Worm (Caenorhabditis elegans) whole organism, young adult: ENCODE data around the gene C16C8.17.

Source experiments
- B0261.1 ChIP-seq: sonication (generic microtip); optimal IDR thresholded peaks from 2 replicates; lab custom pipeline; 2016; ENCODE audit warnings: mild to moderate bottlenecking, missing genetic modification characterization, moderate library complexity, missing compliant biosample characterization
- F10E7.11 ChIP-seq: sonication (generic microtip); optimal IDR thresholded peaks from 2 replicates; lab custom pipeline; 2017; ENCODE audit warnings: mild to moderate bottlenecking, missing genetic modification characterization, moderate library complexity, missing compliant biosample characterization
- F33H1.4 ChIP-seq: fragments of 200-800 bp; sonication (Bioruptor generic); IDR thresholded peaks from 2 replicates; pipeline ENCODE4 v1.3.6; 2022; ENCODE audit warnings: missing genetic modification reagents, missing genetic modification characterization, missing compliant biosample characterization
- F49E8.2 ChIP-seq: sonication (generic microtip); optimal IDR thresholded peaks from 3 replicates; lab custom pipeline; 2017; ENCODE audit warnings: missing genetic modification characterization, mild to moderate bottlenecking, missing compliant biosample characterization, antibody characterized with exemption, moderate library complexity; ENCODE audit not compliant: insufficient read depth
- F52B5.7 ChIP-seq: sonication (generic microtip); optimal IDR thresholded peaks from 2 replicates; lab custom pipeline; 2016; ENCODE audit warnings: mild to moderate bottlenecking, missing genetic modification characterization, missing compliant biosample characterization
- F57A8.1 ChIP-seq: fragments of 200-800 bp; sonication (Bioruptor generic); optimal IDR thresholded peaks from 2 replicates; lab custom pipeline; 2018; ENCODE audit warnings: mild to moderate bottlenecking, missing genetic modification characterization, moderate library complexity, missing compliant biosample characterization
- F57C9.4 ChIP-seq: sonication (generic microtip); optimal IDR thresholded peaks from 2 replicates; lab custom pipeline; 2017; ENCODE audit warnings: mild to moderate bottlenecking, missing genetic modification characterization, missing compliant biosample characterization
- K12H6.12 ChIP-seq: fragments of 200-800 bp; sonication (Bioruptor generic); optimal IDR thresholded peaks from 2 replicates; lab custom pipeline; 2018; ENCODE audit warnings: mild to moderate bottlenecking, missing genetic modification characterization, missing compliant biosample characterization
- T07F8.4 ChIP-seq: sonication (generic microtip); optimal IDR thresholded peaks from 2 replicates; lab custom pipeline; 2016; ENCODE audit warnings: mild to moderate bottlenecking, missing genetic modification characterization, moderate library complexity, missing compliant biosample characterization
- Y53F4B.3 ChIP-seq: fragments of 200-800 bp; sonication (Bioruptor generic); IDR thresholded peaks from 2 replicates; pipeline ENCODE4 v1.3.6; 2022; ENCODE audit warnings: missing genetic modification reagents, missing genetic modification characterization, missing compliant biosample characterization
- ama-1 ChIP-seq, 3 experiments: fragments of 150-350 bp in 1 of 3; sonication (generic microtip) in 2 of 3; optimal IDR thresholded peaks; 2 replicates each; lab custom pipeline; 2014 to 2018; ENCODE audit warnings: missing biosample characterization in 2 of 3, missing genetic modification characterization in 2 of 3, missing genetic modification reagents in 2 of 3
- aptf-2 ChIP-seq: fragments of 200-800 bp; sonication (Bioruptor generic); conservative IDR thresholded peaks from 2 replicates; pipeline ENCODE4 v1.3.6; 2022; ENCODE audit warnings: missing genetic modification reagents, missing genetic modification characterization, missing compliant biosample characterization
- aptf-3 ChIP-seq: fragments of 200-800 bp; sonication (Bioruptor generic); IDR thresholded peaks from 2 replicates; pipeline ENCODE4 v1.3.6; 2022; ENCODE audit warnings: missing genetic modification characterization, missing compliant biosample characterization
- athp-1 ChIP-seq: sonication (generic microtip); optimal IDR thresholded peaks from 2 replicates; lab custom pipeline; 2017; ENCODE audit warnings: mild to moderate bottlenecking, missing genetic modification characterization, missing compliant biosample characterization
- bed-2 ChIP-seq: fragments of 200-800 bp; sonication (Bioruptor generic); IDR thresholded peaks from 2 replicates; pipeline ENCODE4 v1.3.6; 2022; ENCODE audit warnings: missing genetic modification reagents, missing genetic modification characterization, missing compliant biosample characterization
- ccch-3 ChIP-seq: fragments of 200-800 bp; sonication (Bioruptor generic); optimal IDR thresholded peaks from 2 replicates; lab custom pipeline; 2018; ENCODE audit warnings: mild to moderate bottlenecking, missing genetic modification characterization, missing compliant biosample characterization
- chd-7 ChIP-seq: sonication (generic microtip); optimal IDR thresholded peaks from 2 replicates; lab custom pipeline; 2016; ENCODE audit warnings: mild to moderate bottlenecking, missing genetic modification characterization, moderate library complexity, missing compliant biosample characterization
- egrh-3 ChIP-seq: fragments of 200-800 bp; sonication (Bioruptor generic); IDR thresholded peaks from 2 replicates; pipeline ENCODE4 v1.3.6; 2022; ENCODE audit warnings: missing genetic modification reagents, missing genetic modification characterization, missing compliant biosample characterization
- fkh-3 ChIP-seq: sonication (generic microtip); optimal IDR thresholded peaks from 2 replicates; lab custom pipeline; 2016; ENCODE audit warnings: mild to moderate bottlenecking, missing genetic modification characterization, missing compliant biosample characterization
- hlh-12 ChIP-seq: sonication (generic microtip); optimal IDR thresholded peaks from 2 replicates; lab custom pipeline; 2016; ENCODE audit warnings: missing genetic modification characterization, missing compliant biosample characterization
- hsf-1 ChIP-seq: fragments of 200-800 bp; sonication (Bioruptor generic); IDR thresholded peaks from 2 replicates; pipeline ENCODE4 v1.3.6; 2022; ENCODE audit warnings: missing genetic modification reagents, missing genetic modification characterization, missing compliant biosample characterization
- lag-1 ChIP-seq: fragments of 200-800 bp; sonication (Bioruptor generic); IDR thresholded peaks from 2 replicates; pipeline ENCODE4 v1.3.6; 2022; ENCODE audit warnings: missing genetic modification reagents, missing genetic modification characterization, missing compliant biosample characterization
- let-526 ChIP-seq: fragments of 200-800 bp; sonication (Bioruptor generic); IDR thresholded peaks from 2 replicates; pipeline ENCODE4 v1.3.6; 2022; ENCODE audit warnings: missing genetic modification reagents, missing genetic modification characterization, missing compliant biosample characterization
- lsl-1 ChIP-seq: fragments of 200-800 bp; sonication (Bioruptor generic); optimal IDR thresholded peaks from 2 replicates; lab custom pipeline; 2018; ENCODE audit warnings: mild to moderate bottlenecking, missing genetic modification characterization, moderate library complexity, missing compliant biosample characterization
- lsy-27 ChIP-seq: sonication (generic microtip); optimal IDR thresholded peaks from 2 replicates; lab custom pipeline; 2017; ENCODE audit warnings: missing genetic modification characterization, mild to moderate bottlenecking, missing compliant biosample characterization, antibody characterized with exemption, missing genotype, borderline replicate concordance; ENCODE audit not compliant: insufficient read depth
- madf-3 ChIP-seq: fragments of 200-800 bp; sonication (Bioruptor generic); IDR thresholded peaks from 2 replicates; pipeline ENCODE4 v1.3.6; 2022; ENCODE audit warnings: missing genetic modification reagents, missing genetic modification characterization, missing compliant biosample characterization
- madf-6 ChIP-seq: fragments of 200-800 bp; sonication (Bioruptor generic); IDR thresholded peaks from 2 replicates; pipeline ENCODE4 v1.3.6; 2022; ENCODE audit warnings: missing genetic modification reagents, missing genetic modification characterization, missing compliant biosample characterization
- mel-28 ChIP-seq: sonication (generic microtip); optimal IDR thresholded peaks from 2 replicates; lab custom pipeline; 2016; ENCODE audit warnings: borderline replicate concordance, mild to moderate bottlenecking, missing genetic modification characterization, missing compliant biosample characterization
- nhr-179 ChIP-seq: sonication (generic microtip); optimal IDR thresholded peaks from 2 replicates; lab custom pipeline; 2016; ENCODE audit warnings: mild to moderate bottlenecking, missing genetic modification characterization, missing compliant biosample characterization
- sea-2 ChIP-seq: fragments of 200-800 bp; sonication (Bioruptor generic); IDR thresholded peaks from 2 replicates; pipeline ENCODE4 v1.3.6; 2022; ENCODE audit warnings: missing genetic modification characterization, missing compliant biosample characterization
- snpc-3.4 ChIP-seq: sonication (generic microtip); optimal IDR thresholded peaks from 2 replicates; lab custom pipeline; 2017; ENCODE audit warnings: missing genetic modification characterization, mild to moderate bottlenecking, missing compliant biosample characterization, antibody characterized with exemption, moderate library complexity, missing genotype, missing genetic modification reagents
- somi-1 ChIP-seq: fragments of 200-800 bp; sonication (Bioruptor generic); optimal IDR thresholded peaks from 2 replicates; lab custom pipeline; 2018; ENCODE audit warnings: mild to moderate bottlenecking, missing genetic modification characterization, missing compliant biosample characterization
- ztf-22 ChIP-seq: fragments of 200-800 bp; sonication (Bioruptor generic); optimal IDR thresholded peaks from 2 replicates; lab custom pipeline; 2018; ENCODE audit warnings: mild to moderate bottlenecking, missing genetic modification characterization, moderate library complexity, missing compliant biosample characterization
- ztf-6 ChIP-seq: fragments of 200-800 bp; sonication (Bioruptor generic); IDR thresholded peaks from 2 replicates; pipeline ENCODE4 v1.3.6; 2022; ENCODE audit warnings: missing genetic modification reagents, missing genetic modification characterization, missing compliant biosample characterization

Gene C16C8.17

DNA sequence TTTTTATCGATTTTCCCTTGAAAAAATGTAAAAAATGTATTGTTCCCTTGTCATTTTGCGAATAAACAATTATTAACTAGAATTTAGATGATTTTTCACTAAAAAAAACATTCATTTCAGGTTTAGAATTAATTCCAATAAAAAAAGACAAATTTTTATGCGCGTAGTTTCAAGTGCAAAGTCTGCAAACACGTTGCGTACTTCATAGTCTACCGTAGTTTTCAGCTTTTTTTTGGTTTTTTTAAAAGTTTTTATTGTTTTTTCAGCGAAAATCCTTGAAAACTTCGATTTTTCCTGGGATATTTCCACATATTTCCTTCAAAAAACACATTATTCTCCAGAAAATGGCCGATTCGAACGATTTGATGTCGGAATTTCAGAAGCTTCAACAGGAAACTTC is 12.9 kb downstream of the C16C8.17 start, which contains the start of gene C16C8.11 (continued):
- no peak for TF ChIP-seq F52B5.7 (tag; lab: Kevin White, UChicago)
- no peak for TF ChIP-seq lsy-27 (tag; lab: Kevin White, UChicago)
- TF ChIP-seq bed-2, result no peak
- TF ChIP-seq somi-1 (GFP tag; lab: Kevin White, UChicago), result no peak
- TF ChIP-seq nhr-179 (tag; lab: Kevin White, UChicago), result no peak
- TF ChIP-seq lsl-1 (GFP tag; lab: Kevin White, UChicago), result peak; percentile 80
- no peak for TF ChIP-seq aptf-3 (GFP tag; lab: Robert Waterston, UW)
- TF ChIP-seq B0261.1 (tag; lab: Kevin White, UChicago), result no peak
- TF ChIP-seq F10E7.11 (tag; lab: Kevin White, UChicago), result no peak
- TF ChIP-seq F49E8.2 (tag; lab: Kevin White, UChicago), result no peak
- no peak for TF ChIP-seq hlh-12 (tag; lab: Kevin White, UChicago)
- no peak for TF ChIP-seq mel-28 (tag; lab: Kevin White, UChicago)
- no peak for TF ChIP-seq lag-1 (GFP tag; lab: Robert Waterston, UW)
- no peak for TF ChIP-seq ztf-6 (GFP tag; lab: Robert Waterston, UW)
- TF ChIP-seq sea-2 (GFP tag; lab: Robert Waterston, UW), result no peak
- TF ChIP-seq let-526 (GFP tag; lab: Robert Waterston, UW), result no peak
- TF ChIP-seq F57C9.4, result no peak
- 0 out of 2 replicates have a peak, but pooled peaks have one; percentile 25 for TF ChIP-seq F33H1.4
- TF ChIP-seq ztf-22 (GFP tag; lab: Kevin White, UChicago), result no peak
- TF ChIP-seq Y53F4B.3, result no peak
- TF ChIP-seq madf-6 (GFP tag; lab: Robert Waterston, UW), result peak; percentile 51; the same call in 1 of the 2 replicates
- TF ChIP-seq snpc-3.4 (tag; lab: Kevin White, UChicago), result no peak
- TF ChIP-seq aptf-2, result no peak
- TF ChIP-seq athp-1 (tag; lab: Kevin White, UChicago), result peak; percentile 20

DNA sequence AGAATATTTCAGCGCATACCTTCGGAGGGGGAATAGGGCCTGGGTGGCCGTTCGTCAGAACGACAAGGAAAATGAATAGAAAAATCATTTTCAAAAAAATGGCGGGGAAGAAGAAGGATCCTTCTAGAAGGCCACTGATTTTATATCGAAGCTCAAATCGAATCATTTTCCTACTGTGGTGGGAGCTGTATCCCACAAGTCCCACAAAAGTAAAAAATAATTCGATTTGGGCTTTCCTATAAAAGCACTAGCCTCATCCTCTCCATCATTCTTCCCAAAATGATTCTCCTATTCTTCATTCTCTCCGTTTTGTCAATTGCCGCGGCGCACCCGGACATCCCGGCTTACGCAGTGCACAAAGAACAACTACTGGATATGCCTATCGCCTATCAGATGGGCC is 17.6 kb downstream of the C16C8.17 start, which contains the start of the genes C16C8.26 and C16C8.19:
Gene C16C8.26, minus strand, starts transcription at position 101 of the 400 bp plus-strand sequence.
Gene C16C8.19, plus strand, starts transcription at position 279 of the 400 bp plus-strand sequence.
- no peak for TF ChIP-seq ccch-3 (GFP tag; lab: Kevin White, UChicago)
- TF ChIP-seq athp-1 (tag; lab: Kevin White, UChicago), result no peak
- no peak for TF ChIP-seq fkh-3 (tag; lab: Kevin White, UChicago)
- no peak for TF ChIP-seq K12H6.12 (tag; lab: Kevin White, UChicago)
- no peak for TF ChIP-seq chd-7 (tag; lab: Kevin White, UChicago)
- no peak for TF ChIP-seq T07F8.4 (tag; lab: Kevin White, UChicago)
- no peak for TF ChIP-seq F57A8.1 (GFP tag; lab: Kevin White, UChicago)
- no peak for TF ChIP-seq egrh-3 (GFP tag; lab: Robert Waterston, UW)

DNA sequence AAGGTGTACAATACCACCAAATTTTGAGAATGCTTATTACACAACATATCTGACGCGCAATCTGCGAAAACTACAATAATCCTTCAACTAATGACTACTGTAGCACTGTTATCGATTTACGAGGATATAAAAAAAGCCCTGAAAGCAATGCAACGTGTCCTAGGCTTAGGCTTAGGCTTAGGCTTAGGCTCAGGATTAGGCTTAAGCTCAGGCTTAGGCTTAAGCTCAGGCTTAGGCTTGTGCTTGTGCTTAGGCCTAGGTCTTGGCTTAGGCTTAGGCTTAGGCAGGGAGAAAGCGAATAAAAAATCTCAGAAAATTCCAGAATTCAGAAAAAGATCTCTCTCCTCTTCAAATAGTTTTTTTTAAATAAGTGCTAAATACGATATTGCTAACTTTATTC is 18.6 kb downstream of the C16C8.17 start:
- no peak for TF ChIP-seq madf-3
- TF ChIP-seq ama-1 (optimal IDR thresholded peaks at IDR 0.05; lab: Kevin White, UChicago), result no peak
- TF ChIP-seq ama-1 (GFP tag; optimal IDR thresholded peaks at IDR 0.05; lab: Kevin White, UChicago), result no peak
- TF ChIP-seq hsf-1 (GFP tag; lab: Robert Waterston, UW), result no peak
- TF ChIP-seq sea-2 (GFP tag; lab: Robert Waterston, UW), result no peak
